Worm (Caenorhabditis elegans): ENCODE measurements around the gene dli-1.

dli-1 gene

DNA sequence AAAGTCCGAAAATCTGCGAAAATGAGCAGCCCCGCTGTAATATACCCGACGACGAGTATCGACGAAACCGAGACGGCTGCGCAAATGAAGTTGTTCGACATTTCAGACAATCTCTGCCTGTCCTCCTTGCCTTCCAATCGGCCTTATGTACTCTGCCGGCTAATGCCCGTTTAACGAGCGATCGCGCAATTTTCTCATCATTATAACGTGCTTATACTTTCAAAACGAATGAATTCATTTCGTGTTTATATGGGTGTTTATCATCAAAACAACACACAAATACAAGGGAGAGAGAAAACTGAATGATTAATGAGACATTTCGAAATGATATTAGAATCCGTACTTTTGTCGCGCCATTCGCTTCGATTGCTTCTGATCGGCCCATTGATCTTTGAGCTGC lies 7.6 kb downstream of the dli-1 start, which contains the start of gene col-132:
Gene col-132 (minus strand): TSS at position 101 of the 400 bp plus-strand sequence.
- no peak for TF ChIP-seq ccch-3 (GFP tag; optimal IDR thresholded peaks at IDR 0.05)
- no peak for TF ChIP-seq T07F8.4 (tag; optimal IDR thresholded peaks at IDR 0.05)
- TF ChIP-seq snpc-1.3 (tag; optimal IDR thresholded peaks at IDR 0.05; ENCODE audit: insufficient read depth), result no peak
- TF ChIP-seq Y79H2A.3 (GFP tag; conservative IDR thresholded peaks at IDR 0.05), result no peak
- TF ChIP-seq K12H6.12 (tag; optimal IDR thresholded peaks at IDR 0.05), result no peak
- TF ChIP-seq tbp1 (GFP tag; optimal IDR thresholded peaks at IDR 0.05), result no peak
- TF ChIP-seq bed-1 (GFP tag; IDR thresholded peaks at IDR 0.05), result no peak
- TF ChIP-seq lir-1 (GFP tag; conservative IDR thresholded peaks at IDR 0.05), result no peak
- TF ChIP-seq hsf-1 (GFP tag; IDR thresholded peaks at IDR 0.05), result no peak
- no peak for TF ChIP-seq T26A5.8 (tag; optimal IDR thresholded peaks at IDR 0.05)
- no peak for TF ChIP-seq unc-62 (GFP tag; optimal IDR thresholded peaks at IDR 0.05)
- TF ChIP-seq F22D6.2 (tag; optimal IDR thresholded peaks at IDR 0.05), result no peak
- no peak for TF ChIP-seq F57C9.4 (tag; optimal IDR thresholded peaks at IDR 0.05)
- TF ChIP-seq let-607 (tag; optimal IDR thresholded peaks at IDR 0.05), result no peak
- TF ChIP-seq sea-2 (GFP tag; IDR thresholded peaks at IDR 0.05), result no peak
- no peak for TF ChIP-seq lin-26 (GFP tag; IDR thresholded peaks at IDR 0.05)

DNA sequence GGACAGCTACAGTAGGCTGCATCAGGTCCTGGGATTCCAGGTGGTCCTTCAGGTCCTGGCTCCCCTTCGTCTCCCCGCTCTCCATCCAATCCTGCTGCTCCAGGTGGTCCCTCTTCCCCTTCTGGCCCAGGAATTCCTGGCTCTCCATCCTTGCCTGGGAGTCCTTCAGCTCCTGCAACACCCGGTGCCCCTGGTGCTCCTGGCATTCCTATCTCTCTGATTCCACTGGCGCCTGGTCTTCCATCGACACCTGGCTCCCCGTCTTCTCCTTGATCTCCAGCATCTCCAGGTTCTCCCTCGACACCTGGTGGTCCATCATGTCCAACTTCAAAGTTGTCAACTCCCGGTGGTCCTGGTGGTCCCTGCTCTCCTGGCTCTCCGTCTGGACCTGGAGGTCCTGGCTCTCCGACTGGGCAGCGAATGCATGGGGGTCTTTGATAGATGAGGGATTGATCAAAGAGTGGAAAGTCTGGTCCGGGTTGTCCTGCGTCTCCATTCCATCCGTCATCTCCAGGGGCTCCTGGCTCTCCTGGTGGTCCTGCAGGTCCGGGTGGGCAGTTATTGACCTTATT lies 8.8 kb downstream of the dli-1 start:
- TF ChIP-seq cebp-2 (GFP tag; IDR thresholded peaks at IDR 0.05), result 0 out of 2 replicates have a peak, but pooled peaks have one; percentile 18
- no peak for TF ChIP-seq nhr-179 (tag; optimal IDR thresholded peaks at IDR 0.05)
- 0 out of 2 replicates have a peak, but pooled peaks have one; percentile 8 for TF ChIP-seq hmg-20 (GFP tag; IDR thresholded peaks at IDR 0.05)
- no peak for TF ChIP-seq B0336.3 (GFP tag; IDR thresholded peaks at IDR 0.05)
- no peak for TF ChIP-seq F52B5.7 (tag; optimal IDR thresholded peaks at IDR 0.05)
- TF ChIP-seq egrh-3 (GFP tag; IDR thresholded peaks at IDR 0.05), result peak; percentile 85
- no peak for TF ChIP-seq F10E7.11 (tag; optimal IDR thresholded peaks at IDR 0.05)
- peak; percentile 92; the same call in 1 of the 2 replicates for TF ChIP-seq zfh-2 (GFP tag; conservative IDR thresholded peaks at IDR 0.05)
- no peak for TF ChIP-seq lsy-27 (tag; optimal IDR thresholded peaks at IDR 0.05; ENCODE audit: borderline replicate concordance, insufficient read depth)
- 0 out of 2 replicates have a peak, but pooled peaks have one; percentile 19 for TF ChIP-seq pbrm-1 (GFP tag; IDR thresholded peaks at IDR 0.05)

DNA sequence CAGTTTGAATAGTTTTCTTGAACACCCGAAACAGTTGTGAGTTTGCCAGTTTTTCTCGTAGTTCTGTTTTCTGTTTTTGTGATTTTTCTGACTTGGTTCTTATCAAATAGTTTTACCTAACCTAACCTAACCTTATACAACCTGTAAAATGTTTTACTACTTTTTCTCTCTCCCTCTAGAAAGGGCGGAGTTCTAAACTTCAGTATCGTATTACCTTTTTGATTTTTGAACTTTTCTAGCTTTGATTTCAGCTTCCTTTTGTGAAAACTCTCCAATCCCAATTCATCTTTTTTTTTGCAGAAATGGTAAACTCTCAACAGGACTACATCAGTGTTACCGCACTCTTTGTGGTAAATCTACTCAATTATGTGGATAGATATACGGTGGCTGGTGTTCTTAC lies 11.9 kb downstream of the dli-1 start, which contains the start of gene spin-2:
Gene spin-2 (plus strand): TSS at position 301 of the 400 bp plus-strand sequence.
- no peak for TF ChIP-seq mes-4 (tag; optimal IDR thresholded peaks at IDR 0.05)
- no peak for TF ChIP-seq ztf-3 (GFP tag; optimal IDR thresholded peaks at IDR 0.05)
- no peak for TF ChIP-seq hlh-12 (tag; optimal IDR thresholded peaks at IDR 0.05)
- TF ChIP-seq ceh-40 (GFP tag; IDR thresholded peaks at IDR 0.05), result no peak

DNA sequence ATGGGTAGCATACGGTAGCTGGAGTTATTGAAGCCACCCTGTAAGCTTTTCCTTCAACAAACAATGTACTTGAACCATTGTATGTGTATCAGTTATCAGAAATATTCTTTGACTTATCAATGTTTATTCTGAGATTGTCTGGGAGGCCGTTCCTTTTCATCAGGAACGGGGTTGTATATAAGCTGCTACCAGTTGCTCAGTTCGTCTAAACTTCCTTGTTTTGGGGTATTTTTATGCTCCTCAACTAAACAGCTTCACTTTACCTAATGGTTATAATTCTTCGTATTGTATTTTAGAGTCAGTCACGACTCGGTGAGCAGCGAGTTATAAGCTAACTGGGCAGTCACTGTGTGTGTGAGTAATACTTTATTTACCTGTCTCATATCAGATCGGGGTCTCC lies 12.9 kb downstream of the dli-1 start:
- TF ChIP-seq madf-6 (GFP tag; IDR thresholded peaks at IDR 0.05) (no peak), ceh-100 (GFP tag; IDR thresholded peaks at IDR 0.05) (no peak), F55B11.4 (tag; optimal IDR thresholded peaks at IDR 0.05; ENCODE audit: borderline replicate concordance, insufficient read depth) (no peak), madf-3 (GFP tag; IDR thresholded peaks at IDR 0.05) (no peak), ceh-40 (GFP tag; IDR thresholded peaks at IDR 0.05) (no peak), hmg-1.2 (GFP tag; IDR thresholded peaks at IDR 0.05) (no peak), pbrm-1 (GFP tag; IDR thresholded peaks at IDR 0.05) (no peak), ztf-18 (tag; optimal IDR thresholded peaks at IDR 0.05) (no peak), ceh-27 (GFP tag; optimal IDR thresholded peaks at IDR 0.05) (no peak), nhr-179 (tag; optimal IDR thresholded peaks at IDR 0.05) (no peak), Y95B8A.8 (GFP tag; IDR thresholded peaks at IDR 0.05) (no peak), hlh-26 (GFP tag; conservative IDR thresholded peaks at IDR 0.05) (no peak), attf-6 (GFP tag; IDR thresholded peaks at IDR 0.05) (no peak), F23B12.7 (tag; optimal IDR thresholded peaks at IDR 0.05; ENCODE audit: insufficient read depth) (no peak), nhr-27 (tag; optimal IDR thresholded peaks at IDR 0.05) (no peak)

Measured in whole organism, young adult.